Worm (Caenorhabditis elegans) whole organism, L1 larva: ENCODE data around the gene Y45F10B.59.

ENCODE experiments used
- C04F5.9 ChIP-seq: sonication (generic microtip); optimal IDR thresholded peaks from 2 replicates; lab custom pipeline; 2016; ENCODE audit warnings: missing genetic modification characterization, missing compliant biosample characterization
- alr-1 ChIP-seq: fragments of 200-800 bp; sonication (Bioruptor generic); optimal IDR thresholded peaks from 2 replicates; lab custom pipeline; 2018; ENCODE audit warnings: borderline replicate concordance, mild to moderate bottlenecking, missing genetic modification characterization, missing compliant biosample characterization
- ama-1 ChIP-seq: fragments of 150-350 bp; optimal IDR thresholded peaks from 2 replicates; lab custom pipeline; 2014
- ceh-63 ChIP-seq: fragments of 200-800 bp; sonication (Bioruptor generic); optimal IDR thresholded peaks from 2 replicates; lab custom pipeline; 2018; ENCODE audit warnings: mild to moderate bottlenecking, missing genetic modification characterization, missing compliant biosample characterization
- ceh-8 ChIP-seq: fragments of 200-800 bp; sonication (Bioruptor generic); optimal IDR thresholded peaks from 2 replicates; lab custom pipeline; 2018; ENCODE audit warnings: mild to moderate bottlenecking, missing genetic modification characterization, moderate library complexity, missing compliant biosample characterization
- ceh-88 ChIP-seq: fragments of 200-800 bp; sonication (Bioruptor generic); IDR thresholded peaks from 2 replicates; pipeline ENCODE4 v1.3.6; 2022; ENCODE audit warnings: missing genetic modification characterization, missing compliant biosample characterization
- ceh-90 ChIP-seq: sonication (generic microtip); optimal IDR thresholded peaks from 2 replicates; lab custom pipeline; 2016; ENCODE audit warnings: missing genetic modification characterization, missing compliant biosample characterization
- ces-1 ChIP-seq: fragments of 150-350 bp; optimal IDR thresholded peaks from 2 replicates; lab custom pipeline; 2014; ENCODE audit warnings: missing biosample characterization, missing genetic modification reagents, missing genetic modification characterization
- dpl-1 ChIP-seq, 3 experiments: fragments of 150-350 bp in 2 of 3; sonication (generic microtip) in 1 of 3; optimal IDR thresholded peaks; 2 replicates each; lab custom pipeline; 2014 to 2017; ENCODE audit warnings: missing biosample characterization in 3 of 3, missing genetic modification characterization in 3 of 3, missing genetic modification reagents in 3 of 3
- egl-13 ChIP-seq: sonication (generic microtip); optimal IDR thresholded peaks from 2 replicates; lab custom pipeline; 2016; ENCODE audit warnings: missing genotype, missing genetic modification reagents, missing genetic modification characterization, missing compliant biosample characterization
- elt-3 ChIP-seq, 6 experiments: fragments of 150-350 bp in 1 of 6; sonication (generic microtip); optimal IDR thresholded peaks; 2 replicates each; lab custom pipeline; 2017 to 2018; ENCODE audit warnings: missing biosample characterization in 6 of 6, missing genetic modification characterization in 6 of 6, inconsistent platforms in 1 of 6
- ets-5 ChIP-seq: fragments of 200-800 bp; sonication (Bioruptor generic); IDR thresholded peaks from 2 replicates; pipeline ENCODE4 v1.3.6; 2022; ENCODE audit warnings: missing genetic modification characterization, missing compliant biosample characterization
- fkh-4 ChIP-seq: sonication (generic microtip); optimal IDR thresholded peaks from 2 replicates; lab custom pipeline; 2016; ENCODE audit warnings: missing compliant biosample characterization, missing genetic modification characterization, borderline replicate concordance
- fkh-8 ChIP-seq: sonication (generic microtip); optimal IDR thresholded peaks from 2 replicates; lab custom pipeline; 2016; ENCODE audit warnings: mild to moderate bottlenecking, missing genetic modification characterization, missing compliant biosample characterization
- grh-1 ChIP-seq: fragments of 200-800 bp; sonication (Bioruptor generic); IDR thresholded peaks from 2 replicates; pipeline ENCODE4 v1.3.6; 2022; ENCODE audit warnings: missing genetic modification reagents, missing genetic modification characterization, missing compliant biosample characterization
- irx-1 ChIP-seq: sonication (generic microtip); optimal IDR thresholded peaks from 2 replicates; lab custom pipeline; 2016; ENCODE audit warnings: missing genetic modification characterization, missing compliant biosample characterization
- isw-1 ChIP-seq: fragments of 200-800 bp; sonication (Bioruptor generic); IDR thresholded peaks from 2 replicates; pipeline ENCODE4 v1.3.6; 2022; ENCODE audit warnings: missing genetic modification characterization, missing compliant biosample characterization
- lin-13 ChIP-seq: fragments of 150-350 bp; optimal IDR thresholded peaks from 2 replicates; lab custom pipeline; 2014; ENCODE audit warnings: missing biosample characterization, missing genetic modification reagents, missing genetic modification characterization
- lin-14 ChIP-seq: fragments of 200-800 bp; sonication (Bioruptor generic); optimal IDR thresholded peaks from 2 replicates; lab custom pipeline; 2018; ENCODE audit warnings: mild to moderate bottlenecking, missing genetic modification characterization, moderate library complexity, missing compliant biosample characterization
- lin-35 ChIP-seq, 2 experiments: fragments of 150-350 bp; optimal IDR thresholded peaks; 2 replicates each; lab custom pipeline; 2014; ENCODE audit warnings: missing biosample characterization in 2 of 2, missing genetic modification characterization in 2 of 2, missing genetic modification reagents in 2 of 2
- lin-39 ChIP-seq: fragments of 150-350 bp; optimal IDR thresholded peaks from 2 replicates; lab custom pipeline; 2014; ENCODE audit warnings: missing biosample characterization, missing genetic modification reagents, missing genetic modification characterization
- mdl-1 ChIP-seq, 2 experiments: fragments of 150-350 bp; optimal IDR thresholded peaks; 2 replicates each; lab custom pipeline; 2014 to 2017; ENCODE audit warnings: missing biosample characterization in 2 of 2, missing genetic modification characterization in 2 of 2, inconsistent platforms in 1 of 2
- mef-2 ChIP-seq: fragments of 150-350 bp; optimal IDR thresholded peaks from 2 replicates; lab custom pipeline; 2014; ENCODE audit warnings: missing biosample characterization, missing genetic modification characterization
- mep-1 ChIP-seq: fragments of 150-350 bp; optimal IDR thresholded peaks from 2 replicates; lab custom pipeline; 2014; ENCODE audit warnings: missing biosample characterization, missing genetic modification characterization
- nhr-12 ChIP-seq: sonication (generic microtip); optimal IDR thresholded peaks from 2 replicates; lab custom pipeline; 2017; ENCODE audit warnings: missing biosample characterization, missing genetic modification characterization
- nhr-19 ChIP-seq: fragments of 200-800 bp; sonication (Bioruptor generic); conservative IDR thresholded peaks from 2 replicates; pipeline ENCODE4 v1.3.6; 2022; ENCODE audit warnings: missing genetic modification characterization, missing compliant biosample characterization
- nhr-47 ChIP-seq: sonication (generic microtip); optimal IDR thresholded peaks from 2 replicates; lab custom pipeline; 2016; ENCODE audit warnings: mild to moderate bottlenecking, missing genetic modification characterization, moderate library complexity, missing compliant biosample characterization
- nhr-77 ChIP-seq: fragments of 150-350 bp; optimal IDR thresholded peaks from 2 replicates; lab custom pipeline; 2014; ENCODE audit warnings: missing biosample characterization, missing genetic modification characterization
- nhr-84 ChIP-seq: sonication (generic microtip); optimal IDR thresholded peaks from 2 replicates; lab custom pipeline; 2017; ENCODE audit warnings: missing biosample characterization, missing genetic modification characterization
- pqm-1 ChIP-seq: sonication (generic microtip); optimal IDR thresholded peaks from 3 replicates; lab custom pipeline; 2017; ENCODE audit warnings: missing biosample characterization, missing genetic modification characterization
- rnt-1 ChIP-seq: sonication (generic microtip); optimal IDR thresholded peaks from 2 replicates; lab custom pipeline; 2016; ENCODE audit warnings: mild to moderate bottlenecking, missing genetic modification characterization, moderate library complexity, missing compliant biosample characterization
- snpc-4 ChIP-seq: fragments of 150-350 bp; optimal IDR thresholded peaks from 2 replicates; lab custom pipeline; 2014; ENCODE audit warnings: missing biosample characterization, missing genetic modification characterization
- snu-23 ChIP-seq: sonication (generic microtip); optimal IDR thresholded peaks from 2 replicates; lab custom pipeline; 2016; ENCODE audit warnings: missing genetic modification characterization, missing compliant biosample characterization
- unc-130 ChIP-seq: fragments of 150-350 bp; optimal IDR thresholded peaks from 2 replicates; lab custom pipeline; 2017; ENCODE audit warnings: missing biosample characterization, missing genetic modification characterization, inconsistent platforms
- unc-30 ChIP-seq: sonication (generic microtip); optimal IDR thresholded peaks from 2 replicates; lab custom pipeline; 2017; ENCODE audit warnings: missing biosample characterization, missing genetic modification characterization
- zip-4 ChIP-seq: fragments of 200-800 bp; sonication (Bioruptor generic); optimal IDR thresholded peaks from 2 replicates; lab custom pipeline; 2018; ENCODE audit warnings: mild to moderate bottlenecking, missing genetic modification characterization, moderate library complexity, missing compliant biosample characterization

The Y45F10B.59 gene

ce11 chrIV:13645823-13646222 is 43.4 kb downstream of the Y45F10B.59 start, which contains the start of gene srz-29:
Gene srz-29 (minus strand): TSS chrIV:13645923.
- TF ChIP-seq ces-1 (GFP tag; lab: Kevin White, UChicago) (no peak), fkh-4 (tag; lab: Kevin White, UChicago) (no peak), ets-5 (GFP tag; lab: Robert Waterston, UW) (no peak), ceh-63 (GFP tag; lab: Kevin White, UChicago) (no peak), unc-130 (tag; lab: Kevin White, UChicago) (no peak), alr-1 (no peak), fkh-8 (tag; lab: Kevin White, UChicago) (no peak), snpc-4 (tag; lab: Kevin White, UChicago) (no peak), ceh-88 (GFP tag; lab: Robert Waterston, UW) (no peak), elt-3 (tag; optimal IDR thresholded peaks at IDR 0.05; lab: Kevin White, UChicago) (no peak), zip-4 (GFP tag; lab: Kevin White, UChicago) (no peak), snu-23 (no peak), isw-1 (GFP tag; lab: Robert Waterston, UW) (no peak), ceh-90 (no peak), nhr-47 (tag; lab: Kevin White, UChicago) (no peak)
- TF ChIP-seq, all 84 proteins: peak for 0

ce11 chrIV:13647558-13647957 is 45.1 kb downstream of the Y45F10B.59 start, which contains the start of gene ule-4:
Gene ule-4 (minus strand): TSS chrIV:13647658.
- TF ChIP-seq nhr-19, result no peak
- no peak for TF ChIP-seq egl-13
- no peak for TF ChIP-seq mep-1 (tag; lab: Kevin White, UChicago)
- TF ChIP-seq C04F5.9 (tag; lab: Kevin White, UChicago), result no peak
- no peak for TF ChIP-seq ceh-88 (GFP tag; lab: Robert Waterston, UW)
- TF ChIP-seq ces-1 (GFP tag; lab: Kevin White, UChicago), result no peak

- no peak for TF ChIP-seq egl-13
- no peak for TF ChIP-seq lin-13 (GFP tag; lab: Kevin White, UChicago)
- TF ChIP-seq lin-14, result no peak
- TF ChIP-seq unc-130 (tag; lab: Kevin White, UChicago), result no peak
- TF ChIP-seq unc-30 (tag; lab: Kevin White, UChicago), result no peak
- no peak for TF ChIP-seq rnt-1 (tag; lab: Kevin White, UChicago)
- no peak for TF ChIP-seq elt-3 (tag; optimal IDR thresholded peaks at IDR 0.05; lab: Kevin White, UChicago)
- TF ChIP-seq ama-1 (lab: Kevin White, UChicago), result no peak
These were observed 46.7 kb downstream of the Y45F10B.59 start, which contains the start of gene C08F11.10 for ce11 chrIV:13649126-13649525. Gene C08F11.10 (minus strand): TSS chrIV:13649226.

ce11 chrIV:13650238-13650637 is 47.8 kb downstream of the Y45F10B.59 start, which contains the start of gene C08F11.17:
Gene C08F11.17 (minus strand): TSS chrIV:13650338.
- TF ChIP-seq nhr-84 (no peak), pqm-1 (tag; lab: Kevin White, UChicago) (no peak), nhr-77 (tag; lab: Kevin White, UChicago) (no peak), dpl-1 (GFP tag; optimal IDR thresholded peaks at IDR 0.05; lab: Kevin White, UChicago) (no peak), snpc-4 (tag; lab: Kevin White, UChicago) (no peak), nhr-12 (tag; lab: Kevin White, UChicago) (no peak), lin-39 (tag; lab: Kevin White, UChicago) (no peak), ceh-8 (GFP tag; lab: Kevin White, UChicago) (no peak), ces-1 (GFP tag; lab: Kevin White, UChicago) (no peak), irx-1 (tag; lab: Kevin White, UChicago) (no peak), snu-23 (no peak), unc-30 (tag; lab: Kevin White, UChicago) (no peak), grh-1 (GFP tag; lab: Robert Waterston, UW) (no peak), mdl-1 (tag; optimal IDR thresholded peaks at IDR 0.05; lab: Kevin White, UChicago) (no peak), lin-35 (GFP tag; optimal IDR thresholded peaks at IDR 0.05; lab: Kevin White, UChicago) (no peak), mef-2 (tag; lab: Kevin White, UChicago) (no peak)
